Worm (Caenorhabditis elegans): ENCODE results near the gene F53F4.12.

ce11 chrV:13606651-13607242 is 19.1 kb upstream of the F53F4.12 start, which contains the start of gene fmo-4:
- TF ChIP-seq mdl-1 (tag; optimal IDR thresholded peaks at IDR 0.05): no peak
- TF ChIP-seq pqm-1 (tag; optimal IDR thresholded peaks at IDR 0.05): no peak
- no peak for TF ChIP-seq ama-1 (optimal IDR thresholded peaks at IDR 0.05)
- TF ChIP-seq lin-14 (GFP tag; optimal IDR thresholded peaks at IDR 0.05): no peak
- TF ChIP-seq C04F5.9 (tag; optimal IDR thresholded peaks at IDR 0.05): no peak
- no peak for TF ChIP-seq ceh-82 (tag; optimal IDR thresholded peaks at IDR 0.05)
- TF ChIP-seq jun-1 (tag; optimal IDR thresholded peaks at IDR 0.05): no peak
- no peak for TF ChIP-seq hpl-2 (GFP tag; optimal IDR thresholded peaks at IDR 0.05)
- no peak for TF ChIP-seq skn-1 (tag; optimal IDR thresholded peaks at IDR 0.05)
- TF ChIP-seq zag-1 (tag; optimal IDR thresholded peaks at IDR 0.05): no peak
- no peak for TF ChIP-seq nhr-28 (tag; optimal IDR thresholded peaks at IDR 0.05)

Measured in whole organism, L1 larva.